Fruit fly (Drosophila melanogaster) whole organism, prepupa: Measurements from ENCODE around the gene Cyp12a5.
A peak's percentile ranks its signal among the peaks of the same experiment; 100 is the strongest.

Experiments
- CG16779 ChIP-seq: fragments of 200-800 bp; sonication (Bioruptor generic); optimal IDR thresholded peaks from 3 replicates; lab custom pipeline; 2017; ENCODE audit warnings: missing biosample characterization, mild to moderate bottlenecking, missing genetic modification characterization
- CG3032 ChIP-seq: fragments of 200-800 bp; optimal IDR thresholded peaks from 2 replicates; lab custom pipeline; 2019; ENCODE audit warnings: missing biosample characterization, mild to moderate bottlenecking, missing genetic modification characterization, moderate library complexity
- CG32006 ChIP-seq: fragments of 200-800 bp; sonication (Bioruptor generic); optimal IDR thresholded peaks from 3 replicates; lab custom pipeline; 2017; ENCODE audit warnings: missing biosample characterization, mild to moderate bottlenecking, missing genetic modification characterization
- CG4318 ChIP-seq: fragments of 200-800 bp; sonication (Bioruptor generic); optimal IDR thresholded peaks from 3 replicates; lab custom pipeline; 2017; ENCODE audit warnings: missing biosample characterization, mild to moderate bottlenecking, missing genetic modification characterization
- Lpt ChIP-seq: fragments of 200-800 bp; sonication (Bioruptor generic); optimal IDR thresholded peaks from 3 replicates; lab custom pipeline; 2016; ENCODE audit warnings: missing biosample characterization, missing genetic modification characterization
- dsx ChIP-seq: fragments of 200-800 bp; optimal IDR thresholded peaks from 3 replicates; lab custom pipeline; 2019; ENCODE audit warnings: missing biosample characterization, mild to moderate bottlenecking, missing genetic modification characterization, moderate library complexity; ENCODE audit not compliant: poor library complexity, severe bottlenecking
- eg ChIP-seq: fragments of 200-800 bp; sonication (Bioruptor generic); IDR thresholded peaks from 3 replicates; pipeline ENCODE4 v1.3.6; 2022; ENCODE audit warnings: missing biosample characterization, missing genetic modification characterization
- fd59A ChIP-seq: fragments of 200-800 bp; sonication (Bioruptor generic); optimal IDR thresholded peaks from 2 replicates; lab custom pipeline; 2017; ENCODE audit warnings: missing biosample characterization, mild to moderate bottlenecking, missing genetic modification characterization, missing genetic modification reagents
- lz ChIP-seq: fragments of 200-800 bp; sonication (Bioruptor generic); optimal IDR thresholded peaks from 3 replicates; lab custom pipeline; 2016; ENCODE audit warnings: missing biosample characterization, missing genetic modification characterization
- net ChIP-seq: fragments of 200-800 bp; sonication (Bioruptor generic); optimal IDR thresholded peaks from 3 replicates; lab custom pipeline; 2016; ENCODE audit warnings: missing biosample characterization, missing genetic modification characterization

- TF ChIP-seq net (GFP tag; lab: Kevin White, UChicago), result no peak
- TF ChIP-seq eg, result no peak
- peak; percentile 38 for TF ChIP-seq Lpt (GFP tag; lab: Kevin White, UChicago)
- no peak for TF ChIP-seq CG4318 (GFP tag; lab: Kevin White, UChicago)
- no peak for TF ChIP-seq dsx (GFP tag; lab: Kevin White, UChicago)
- TF ChIP-seq fd59A, result no peak
- no peak for TF ChIP-seq lz (GFP tag; lab: Kevin White, UChicago)
- TF ChIP-seq CG16779 (tag; lab: Kevin White, UChicago), result no peak
- no peak for TF ChIP-seq CG3032 (tag; lab: Kevin White, UChicago)
- TF ChIP-seq CG32006, result no peak
Measured at dm6 chr3R:19182848-19183247, 50.4 kb downstream of the Cyp12a5 start.
